Worm (Caenorhabditis elegans): ENCODE results near the gene Y41D4A.3.

Gene Y41D4A.3

ce11 chrIV:1804613-1805012, 51.0 kb downstream of the Y41D4A.3 start (continued):
- TF ChIP-seq R02D3.7 (tag; optimal IDR thresholded peaks at IDR 0.05) (no peak), ZK337.2 (GFP tag; IDR thresholded peaks at IDR 0.05) (no peak), jun-1 (tag; optimal IDR thresholded peaks at IDR 0.05) (no peak), snpc-4 (tag; optimal IDR thresholded peaks at IDR 0.05) (no peak), T20F7.1 (GFP tag; optimal IDR thresholded peaks at IDR 0.05) (peak; percentile 89)

Data from whole organism, L4 larva.